Fruit fly (Drosophila melanogaster) whole organism, embryonic: Measurements from ENCODE around the gene CG2021.

Experiments used
- B-H1 ChIP-seq: fragments of 200-800 bp; sonication (Bioruptor generic); IDR thresholded peaks from 3 replicates; pipeline ENCODE4 v1.3.6; 2022; ENCODE audit warnings: missing biosample characterization, missing genetic modification characterization
- Bgb ChIP-seq: fragments of 200-800 bp; sonication (Bioruptor generic); IDR thresholded peaks from 2 replicates; pipeline ENCODE4 v1.3.6; 2022; ENCODE audit warnings: missing biosample characterization, missing genetic modification characterization; ENCODE audit not compliant: partially characterized antibody
- CG10267 ChIP-seq: fragments of 200-800 bp; sonication (Bioruptor generic); optimal IDR thresholded peaks from 2 replicates; lab custom pipeline; 2018; ENCODE audit warnings: missing biosample characterization, mild to moderate bottlenecking, missing genetic modification characterization, moderate library complexity
- CG10431 ChIP-seq: fragments of 200-800 bp; sonication (Bioruptor generic); optimal IDR thresholded peaks from 3 replicates; lab custom pipeline; 2018; ENCODE audit warnings: missing biosample characterization, mild to moderate bottlenecking, missing genetic modification characterization
- CG12299 ChIP-seq: fragments of 200-800 bp; sonication (Bioruptor generic); optimal IDR thresholded peaks from 2 replicates; lab custom pipeline; 2018; ENCODE audit warnings: missing biosample characterization, mild to moderate bottlenecking, missing genetic modification characterization
- CG13624 ChIP-seq: fragments of 200-800 bp; sonication (Bioruptor generic); optimal IDR thresholded peaks from 2 replicates; lab custom pipeline; 2016; ENCODE audit warnings: missing biosample characterization, missing genetic modification characterization
- CG13894 ChIP-seq: fragments of 200-800 bp; sonication (Bioruptor generic); optimal IDR thresholded peaks from 3 replicates; lab custom pipeline; 2018; ENCODE audit warnings: missing biosample characterization, mild to moderate bottlenecking, missing genetic modification characterization, moderate library complexity
- CG1603 ChIP-seq: fragments of 200-800 bp; sonication (Bioruptor generic); optimal IDR thresholded peaks from 2 replicates; lab custom pipeline; 2019; ENCODE audit warnings: missing biosample characterization, mild to moderate bottlenecking, missing genetic modification characterization, moderate library complexity
- CG17359 ChIP-seq: fragments of 200-800 bp; sonication (Bioruptor generic); optimal IDR thresholded peaks from 3 replicates; lab custom pipeline; 2018; ENCODE audit warnings: missing biosample characterization, mild to moderate bottlenecking, missing genetic modification characterization, moderate library complexity
- CG1832 ChIP-seq: fragments of 200-800 bp; sonication (Bioruptor generic); optimal IDR thresholded peaks from 2 replicates; lab custom pipeline; 2017; ENCODE audit warnings: missing biosample characterization, mild to moderate bottlenecking, missing genetic modification characterization, inconsistent platforms
- CG2678 ChIP-seq: fragments of 200-800 bp; sonication (Bioruptor generic); optimal IDR thresholded peaks from 3 replicates; lab custom pipeline; 2019; ENCODE audit warnings: missing biosample characterization, mild to moderate bottlenecking, missing genetic modification characterization, moderate library complexity
- CG3065 ChIP-seq: fragments of 200-800 bp; sonication (Bioruptor generic); optimal IDR thresholded peaks from 2 replicates; lab custom pipeline; 2016; ENCODE audit warnings: missing biosample characterization, missing genetic modification characterization
- CG31441 ChIP-seq: fragments of 200-800 bp; sonication (Bioruptor generic); IDR thresholded peaks from 2 replicates; pipeline ENCODE4 v1.3.6; 2022; ENCODE audit warnings: missing biosample characterization, missing genetic modification characterization
- CG3163 ChIP-seq: fragments of 200-800 bp; sonication (Bioruptor generic); optimal IDR thresholded peaks from 3 replicates; lab custom pipeline; 2016; ENCODE audit warnings: missing biosample characterization, missing genetic modification characterization
- CG34376 ChIP-seq: fragments of 200-800 bp; sonication (Bioruptor generic); optimal IDR thresholded peaks from 2 replicates; lab custom pipeline; 2018; ENCODE audit warnings: missing biosample characterization, mild to moderate bottlenecking, missing genetic modification characterization
- CG34422 ChIP-seq: fragments of 200-800 bp; sonication (Bioruptor generic); IDR thresholded peaks from 3 replicates; pipeline ENCODE4 v1.3.6; 2022; ENCODE audit warnings: missing biosample characterization, missing genetic modification characterization
- CG4404 ChIP-seq: fragments of 200-800 bp; sonication (Bioruptor generic); IDR thresholded peaks from 2 replicates; pipeline ENCODE4 v1.3.6; 2022; ENCODE audit warnings: missing biosample characterization, missing genetic modification characterization
- CG6654 ChIP-seq: fragments of 200-800 bp; sonication (Bioruptor generic); optimal IDR thresholded peaks from 2 replicates; lab custom pipeline; 2017; ENCODE audit warnings: missing biosample characterization, mild to moderate bottlenecking, missing genetic modification characterization
- CG7271 ChIP-seq: fragments of 200-800 bp; sonication (Bioruptor generic); optimal IDR thresholded peaks from 2 replicates; lab custom pipeline; 2018; ENCODE audit warnings: missing biosample characterization, mild to moderate bottlenecking, missing genetic modification characterization, moderate library complexity
- Dref ChIP-seq: fragments of 200-800 bp; sonication (Bioruptor generic); IDR thresholded peaks from 2 replicates; pipeline ENCODE4 v1.3.6; 2022; ENCODE audit warnings: missing biosample characterization, missing genetic modification characterization
- Ets65A ChIP-seq: fragments of 200-800 bp; sonication (Bioruptor generic); peaks from one replicate; lab custom pipeline; 2016; ENCODE audit warnings: missing biosample characterization, missing genetic modification characterization
- Ets97D ChIP-seq: fragments of 200-800 bp; sonication (Bioruptor generic); optimal IDR thresholded peaks from 3 replicates; lab custom pipeline; 2016; ENCODE audit warnings: missing biosample characterization, missing genetic modification characterization
- Fer2 ChIP-seq: fragments of 200-800 bp; sonication (Bioruptor generic); optimal IDR thresholded peaks from 2 replicates; lab custom pipeline; 2018; ENCODE audit warnings: missing biosample characterization, mild to moderate bottlenecking, missing genetic modification characterization, moderate library complexity
- Meics ChIP-seq: fragments of 200-800 bp; sonication (Bioruptor generic); optimal IDR thresholded peaks from 2 replicates; lab custom pipeline; 2017; ENCODE audit warnings: missing biosample characterization, mild to moderate bottlenecking, missing genetic modification characterization
- Mes4 ChIP-seq: fragments of 200-800 bp; sonication (Bioruptor generic); optimal IDR thresholded peaks from 2 replicates; lab custom pipeline; 2016; ENCODE audit warnings: missing biosample characterization, missing genetic modification characterization
- NC2β ChIP-seq: fragments of 200-800 bp; sonication (Bioruptor generic); optimal IDR thresholded peaks from 2 replicates; lab custom pipeline; 2016; ENCODE audit warnings: missing biosample characterization, missing genetic modification characterization
- Sry-β ChIP-seq: fragments of 200-800 bp; sonication (Bioruptor generic); optimal IDR thresholded peaks from 2 replicates; lab custom pipeline; 2018; ENCODE audit warnings: missing biosample characterization, mild to moderate bottlenecking, missing genetic modification characterization, moderate library complexity
- Vsx1 ChIP-seq: fragments of 200-800 bp; sonication (Bioruptor generic); optimal IDR thresholded peaks from 2 replicates; lab custom pipeline; 2017; ENCODE audit warnings: missing biosample characterization, mild to moderate bottlenecking, missing genetic modification characterization, missing genetic modification reagents
- ac ChIP-seq: fragments of 200-800 bp; sonication (Bioruptor generic); optimal IDR thresholded peaks from 3 replicates; lab custom pipeline; 2017; ENCODE audit warnings: missing biosample characterization, mild to moderate bottlenecking, missing genetic modification characterization
- br ChIP-seq: fragments of >200 bp; optimal IDR thresholded peaks from 2 replicates; lab custom pipeline; 2017
- chif ChIP-seq, 2 experiments: fragments of 200-800 bp; sonication (Bioruptor generic); optimal IDR thresholded peaks; 3 replicates each; lab custom pipeline; 2016; ENCODE audit warnings: missing biosample characterization in 2 of 2, missing genetic modification characterization in 2 of 2
- da ChIP-seq: fragments of 200-800 bp; sonication (Bioruptor generic); optimal IDR thresholded peaks from 2 replicates; lab custom pipeline; 2016; ENCODE audit warnings: missing biosample characterization, missing genetic modification characterization
- eyg ChIP-seq: fragments of 200-800 bp; sonication (Bioruptor generic); optimal IDR thresholded peaks from 3 replicates; lab custom pipeline; 2016; ENCODE audit warnings: missing biosample characterization, missing genetic modification characterization
- fd102C ChIP-seq: fragments of 200-800 bp; sonication (Bioruptor generic); optimal IDR thresholded peaks from 2 replicates; lab custom pipeline; 2018; ENCODE audit warnings: missing biosample characterization, mild to moderate bottlenecking, missing genetic modification characterization, moderate library complexity
- fu2 ChIP-seq: fragments of 200-800 bp; sonication (Bioruptor generic); optimal IDR thresholded peaks from 2 replicates; lab custom pipeline; 2016; ENCODE audit warnings: missing biosample characterization, missing genetic modification characterization
- gfzf ChIP-seq: fragments of 200-800 bp; sonication (Bioruptor generic); optimal IDR thresholded peaks from 2 replicates; lab custom pipeline; 2016; ENCODE audit warnings: missing biosample characterization, mild to moderate bottlenecking, missing genetic modification characterization, moderate library complexity
- grau ChIP-seq: fragments of 200-800 bp; optimal IDR thresholded peaks from 3 replicates; lab custom pipeline; 2019; ENCODE audit warnings: missing biosample characterization, mild to moderate bottlenecking, missing genetic modification characterization, moderate library complexity
- grn ChIP-seq: fragments of 200-800 bp; sonication (Bioruptor generic); optimal IDR thresholded peaks from 3 replicates; lab custom pipeline; 2017; ENCODE audit warnings: missing biosample characterization, missing genetic modification characterization
- hkb ChIP-seq, 2 experiments: fragments of 200-800 bp in 1 of 2; fragments of >200 bp in 1 of 2; sonication (Bioruptor generic) in 1 of 2; IDR thresholded peaks in 1 of 2; optimal IDR thresholded peaks in 1 of 2; 2 replicates each; pipeline versions ENCODE4 v1.3.6 to Lab custom; 2017 to 2022; ENCODE audit warnings: missing biosample characterization in 1 of 2, missing genetic modification characterization in 1 of 2
- insv ChIP-seq, 2 experiments: fragments of 200-800 bp; sonication (Bioruptor generic); optimal IDR thresholded peaks; 3 replicates each; lab custom pipeline; 2016 to 2018; ENCODE audit warnings: missing biosample characterization in 2 of 2, missing genetic modification characterization in 2 of 2
- kah ChIP-seq: fragments of 200-800 bp; sonication (Bioruptor generic); optimal IDR thresholded peaks from 2 replicates; lab custom pipeline; 2018; ENCODE audit warnings: missing biosample characterization, mild to moderate bottlenecking, missing genetic modification characterization
- lab ChIP-seq: fragments of 200-800 bp; sonication (Bioruptor generic); optimal IDR thresholded peaks from 3 replicates; lab custom pipeline; 2017; ENCODE audit warnings: missing biosample characterization, missing genetic modification characterization, mild to moderate bottlenecking, moderate library complexity, missing genetic modification reagents
- mirr ChIP-seq: fragments of 200-800 bp; sonication (Bioruptor generic); optimal IDR thresholded peaks from 3 replicates; lab custom pipeline; 2018; ENCODE audit warnings: missing biosample characterization, mild to moderate bottlenecking, missing genetic modification characterization
- nerfin-2 ChIP-seq: fragments of 200-800 bp; sonication (Bioruptor generic); IDR thresholded peaks from 2 replicates; pipeline ENCODE4 v1.3.6; 2022; ENCODE audit warnings: missing biosample characterization, missing genetic modification characterization; ENCODE audit not compliant: partially characterized antibody
- otp ChIP-seq: fragments of 200-800 bp; sonication (Bioruptor generic); IDR thresholded peaks from 3 replicates; pipeline ENCODE4, ENCODE4 v1.3.6; 2022; ENCODE audit warnings: missing biosample characterization, missing genetic modification characterization
- sisA ChIP-seq: fragments of 200-800 bp; sonication (Bioruptor generic); IDR thresholded peaks from 2 replicates; pipeline ENCODE4 v1.3.6; 2022; ENCODE audit warnings: missing biosample characterization, missing genetic modification characterization
- slp2 ChIP-seq: fragments of 200-800 bp; sonication (Bioruptor generic); optimal IDR thresholded peaks from 2 replicates; lab custom pipeline; 2016; ENCODE audit warnings: missing biosample characterization, missing genetic modification characterization
- tin ChIP-seq: fragments of 200-800 bp; sonication (Bioruptor generic); optimal IDR thresholded peaks from 3 replicates; lab custom pipeline; 2016; ENCODE audit warnings: missing biosample characterization, missing genetic modification characterization
- vnd ChIP-seq: fragments of 200-800 bp; sonication (Bioruptor generic); IDR thresholded peaks from 3 replicates; pipeline ENCODE4 v1.3.6; 2022; ENCODE audit warnings: missing biosample characterization, missing genetic modification characterization; ENCODE audit not compliant: partially characterized antibody
- zen ChIP-seq: fragments of 200-800 bp; sonication (Bioruptor generic); optimal IDR thresholded peaks from 3 replicates; lab custom pipeline; 2018; ENCODE audit warnings: missing biosample characterization, mild to moderate bottlenecking, missing genetic modification characterization, moderate library complexity
- zf30C ChIP-seq: fragments of 200-800 bp; sonication (Bioruptor generic); optimal IDR thresholded peaks from 3 replicates; lab custom pipeline; 2018; ENCODE audit warnings: missing biosample characterization, mild to moderate bottlenecking, missing genetic modification characterization

CG2021 gene

dm6 chr3L:1730873-1731272 lies 46.3 kb downstream of the CG2021 start, which contains the start of gene drpr (continued):
- TF ChIP-seq CG17359 (tag; lab: Kevin White, UChicago) (peak; percentile 21), eyg (GFP tag; lab: Kevin White, UChicago) (peak; percentile 6), mirr (GFP tag; lab: Kevin White, UChicago) (peak; percentile 7), kah (GFP tag; lab: Kevin White, UChicago) (peak; percentile 9), CG2678 (peak; percentile 8), NC2β (GFP tag; lab: Kevin White, UChicago) (no peak), chif (GFP tag; optimal IDR thresholded peaks at IDR 0.05; lab: Kevin White, UChicago) (no peak), br (no peak), Meics (GFP tag; lab: Kevin White, UChicago) (no peak), hkb (optimal IDR thresholded peaks at IDR 0.05; lab: Kevin White, UChicago) (no peak), hkb (GFP tag; IDR thresholded peaks at IDR 0.05; lab: Robert Waterston, UW) (no peak), grn (GFP tag; lab: Kevin White, UChicago) (no peak), tin (GFP tag; lab: Kevin White, UChicago) (no peak), gfzf (GFP tag; lab: Kevin White, UChicago) (peak; percentile 94), insv (GFP tag; optimal IDR thresholded peaks at IDR 0.05; lab: Kevin White, UChicago) (no peak), Ets65A (GFP tag; lab: Kevin White, UChicago) (no peak), Bgb (GFP tag; lab: Robert Waterston, UW) (peak; percentile 36; the same call in 1 of the 2 replicates), CG31441 (GFP tag; lab: Robert Waterston, UW) (peak; percentile 79), otp (GFP tag; lab: Robert Waterston, UW) (no peak), lab (GFP tag; lab: Kevin White, UChicago) (peak; percentile 49), B-H1 (GFP tag; lab: Robert Waterston, UW) (no peak), CG10431 (peak; percentile 17), CG13894 (no peak), grau (peak; percentile 27), CG3163 (GFP tag; lab: Kevin White, UChicago) (no peak), sisA (GFP tag; lab: Robert Waterston, UW) (no peak), Fer2 (tag; lab: Kevin White, UChicago) (no peak), CG3065 (GFP tag; lab: Kevin White, UChicago) (no peak), fd102C (GFP tag; lab: Kevin White, UChicago) (no peak), CG34376 (GFP tag; lab: Kevin White, UChicago) (peak; percentile 13), CG12299 (tag; lab: Kevin White, UChicago) (peak; percentile 81), Dref (peak; percentile 34), zen (tag; lab: Kevin White, UChicago) (peak; percentile 41), CG7271 (tag; lab: Kevin White, UChicago) (no peak), CG1832 (GFP tag; lab: Kevin White, UChicago) (no peak), Mes4 (GFP tag; lab: Kevin White, UChicago) (peak; percentile 19), CG13624 (GFP tag; lab: Kevin White, UChicago) (no peak), nerfin-2 (GFP tag; lab: Robert Waterston, UW) (no peak), CG6654 (GFP tag; lab: Kevin White, UChicago) (no peak), CG4404 (GFP tag; lab: Robert Waterston, UW) (no peak), da (GFP tag; lab: Kevin White, UChicago) (no peak), CG10267 (tag; lab: Kevin White, UChicago) (peak; percentile 58), Vsx1 (no peak), fu2 (no peak), ac (GFP tag; lab: Kevin White, UChicago) (no peak), Sry-β (peak; percentile 48), vnd (GFP tag; lab: Robert Waterston, UW) (no peak), CG1603 (tag; lab: Kevin White, UChicago) (peak; percentile 79), zf30C (peak; percentile 23), slp2 (GFP tag; lab: Kevin White, UChicago) (no peak), Ets97D (GFP tag; lab: Kevin White, UChicago) (peak; percentile 68), CG34422 (peak; percentile 71)
